Fruit fly (Drosophila melanogaster) whole organism, pupa: Measurements from ENCODE around the gene CG1998.

Experiments used
- CG10348 ChIP-seq: fragments of 200-800 bp; sonication (Bioruptor generic); IDR thresholded peaks from 2 replicates; pipeline ENCODE4 v1.3.6; 2022; ENCODE audit warnings: missing biosample characterization, missing genetic modification characterization
- CG12605 ChIP-seq: fragments of 200-800 bp; sonication (Bioruptor generic); IDR thresholded peaks from 2 replicates; pipeline ENCODE4 v1.3.6; 2022; ENCODE audit warnings: missing biosample characterization, missing genetic modification characterization
- CG13204 ChIP-seq: fragments of 200-800 bp; sonication (Bioruptor generic); optimal IDR thresholded peaks from 2 replicates; lab custom pipeline; 2018; ENCODE audit warnings: missing biosample characterization, mild to moderate bottlenecking, missing genetic modification characterization, moderate library complexity
- CG14655 ChIP-seq: fragments of 200-800 bp; sonication (Bioruptor generic); optimal IDR thresholded peaks from 3 replicates; lab custom pipeline; 2017; ENCODE audit warnings: mild to moderate bottlenecking, missing biosample characterization, missing genetic modification reagents, missing genetic modification characterization
- CG15710 ChIP-seq: fragments of 200-800 bp; sonication (Bioruptor generic); optimal IDR thresholded peaks from 2 replicates; lab custom pipeline; 2018; ENCODE audit warnings: missing biosample characterization, mild to moderate bottlenecking, missing genetic modification characterization, moderate library complexity
- CG17806 ChIP-seq: fragments of 200-800 bp; sonication (Bioruptor generic); optimal IDR thresholded peaks from 2 replicates; lab custom pipeline; 2018; ENCODE audit warnings: missing biosample characterization, mild to moderate bottlenecking, missing genetic modification characterization, moderate library complexity
- CG32121 ChIP-seq: fragments of 200-800 bp; sonication (Bioruptor generic); IDR thresholded peaks from 2 replicates; pipeline ENCODE4 v1.3.6; 2022; ENCODE audit warnings: missing biosample characterization, missing genetic modification characterization
- CG34367 ChIP-seq: fragments of 200-800 bp; sonication (Bioruptor generic); optimal IDR thresholded peaks from 2 replicates; lab custom pipeline; 2018; ENCODE audit warnings: missing biosample characterization, mild to moderate bottlenecking, missing genetic modification characterization
- CG4496 ChIP-seq: fragments of 200-800 bp; sonication (Bioruptor generic); IDR thresholded peaks from 3 replicates; pipeline ENCODE4 v1.3.6; 2022; ENCODE audit warnings: missing biosample characterization, missing genetic modification characterization
- CG8159 ChIP-seq: fragments of 200-800 bp; sonication (Bioruptor generic); optimal IDR thresholded peaks from 3 replicates; lab custom pipeline; 2018; ENCODE audit warnings: missing biosample characterization, mild to moderate bottlenecking, missing genetic modification characterization, moderate library complexity
- CG8301 ChIP-seq: fragments of 200-800 bp; sonication (Bioruptor generic); optimal IDR thresholded peaks from 2 replicates; lab custom pipeline; 2018; ENCODE audit warnings: missing biosample characterization, mild to moderate bottlenecking, missing genetic modification characterization
- CG9948 ChIP-seq: fragments of 200-800 bp; sonication (Bioruptor generic); optimal IDR thresholded peaks from 2 replicates; lab custom pipeline; 2018; ENCODE audit warnings: missing biosample characterization, mild to moderate bottlenecking, missing genetic modification characterization, moderate library complexity
- D1 ChIP-seq: fragments of 200-800 bp; sonication (Bioruptor generic); optimal IDR thresholded peaks from 2 replicates; lab custom pipeline; 2018; ENCODE audit warnings: missing biosample characterization, mild to moderate bottlenecking, missing genetic modification characterization, moderate library complexity
- EcR ChIP-seq: fragments of 200-800 bp; sonication (Bioruptor generic); optimal IDR thresholded peaks from 3 replicates; lab custom pipeline; 2019; ENCODE audit warnings: missing biosample characterization, missing genetic modification characterization, mild to moderate bottlenecking, moderate library complexity, missing genetic modification reagents
- Ets98B ChIP-seq: fragments of 200-800 bp; sonication (Bioruptor generic); IDR thresholded peaks from 2 replicates; pipeline ENCODE4 v1.3.6; 2022; ENCODE audit warnings: missing biosample characterization, missing genetic modification characterization
- Pif1A ChIP-seq: fragments of 200-800 bp; sonication (Bioruptor generic); optimal IDR thresholded peaks from 3 replicates; lab custom pipeline; 2016; ENCODE audit warnings: missing biosample characterization, missing genetic modification characterization
- Pif1B ChIP-seq: fragments of 200-800 bp; sonication (Bioruptor generic); optimal IDR thresholded peaks from 3 replicates; lab custom pipeline; 2016; ENCODE audit warnings: missing biosample characterization, missing genetic modification characterization
- Snoo ChIP-seq: fragments of 200-800 bp; sonication (Bioruptor generic); optimal IDR thresholded peaks from 3 replicates; lab custom pipeline; 2017; ENCODE audit warnings: missing biosample characterization, mild to moderate bottlenecking, missing genetic modification characterization, inconsistent platforms
- fd96Ca ChIP-seq: fragments of 200-800 bp; sonication (Bioruptor generic); IDR thresholded peaks from 3 replicates; pipeline ENCODE4 v1.3.6; 2022; ENCODE audit warnings: missing biosample characterization, missing genetic modification characterization
- gl ChIP-seq: fragments of 200-800 bp; sonication (Bioruptor generic); optimal IDR thresholded peaks from 2 replicates; lab custom pipeline; 2018; ENCODE audit warnings: missing biosample characterization, mild to moderate bottlenecking, missing genetic modification characterization
- rn ChIP-seq: fragments of 200-800 bp; sonication (Bioruptor generic); IDR thresholded peaks from 2 replicates; pipeline ENCODE4 v1.3.6; 2022; ENCODE audit warnings: missing biosample characterization, missing genetic modification characterization

Gene CG1998

DNA sequence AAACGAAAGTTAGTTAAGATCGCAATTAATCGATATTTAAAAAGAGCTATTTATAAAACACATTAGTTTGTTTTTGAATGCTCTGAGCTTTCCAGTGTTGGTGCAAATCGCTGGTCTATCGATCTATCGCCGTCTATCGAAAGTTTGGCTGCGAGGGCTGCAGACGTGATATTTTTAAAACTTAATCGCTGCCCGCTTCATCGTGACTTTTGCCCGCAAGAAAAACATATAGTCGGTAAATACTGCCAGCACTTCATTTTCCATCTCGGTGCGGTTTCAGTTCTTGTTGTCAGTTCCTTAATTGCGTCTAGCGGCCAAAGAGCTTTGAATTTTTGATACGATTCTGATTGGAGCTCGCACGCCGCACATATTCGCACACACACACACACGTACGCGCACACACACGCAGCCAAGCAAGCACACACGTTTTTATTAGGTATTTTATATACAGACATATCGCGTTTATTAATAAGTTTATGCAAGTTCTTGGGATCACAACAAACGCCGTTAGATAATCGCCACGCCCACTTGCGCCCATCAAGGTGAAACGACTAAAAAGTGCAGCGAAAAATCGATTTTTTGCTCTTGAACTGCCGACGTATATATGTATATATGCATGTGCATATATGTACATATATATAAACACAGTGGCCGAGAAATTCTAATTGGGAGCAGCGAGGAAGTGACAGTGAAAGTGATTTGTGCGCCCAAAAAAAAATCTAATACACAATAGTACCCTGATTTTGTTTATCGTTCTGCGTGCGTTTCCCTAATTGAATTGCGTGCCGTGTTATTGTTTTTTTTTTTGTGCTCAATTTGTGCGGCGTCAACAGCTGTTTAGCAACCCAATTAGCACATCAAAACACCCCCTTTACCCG, 41.8 kb downstream of the CG1998 start:
- TF ChIP-seq D1 (tag; lab: Kevin White, UChicago) = no peak
- peak; percentile 28; the same call in 1 of the 2 replicates for TF ChIP-seq CG32121 (GFP tag; lab: Robert Waterston, UW)
- peak; percentile 54; the same call in 2 of the 3 replicates for TF ChIP-seq CG4496 (GFP tag; lab: Robert Waterston, UW)
- peak; percentile 17; the same call in 1 of the 2 replicates for TF ChIP-seq Ets98B
- TF ChIP-seq, all 21 proteins: peak for 3

DNA sequence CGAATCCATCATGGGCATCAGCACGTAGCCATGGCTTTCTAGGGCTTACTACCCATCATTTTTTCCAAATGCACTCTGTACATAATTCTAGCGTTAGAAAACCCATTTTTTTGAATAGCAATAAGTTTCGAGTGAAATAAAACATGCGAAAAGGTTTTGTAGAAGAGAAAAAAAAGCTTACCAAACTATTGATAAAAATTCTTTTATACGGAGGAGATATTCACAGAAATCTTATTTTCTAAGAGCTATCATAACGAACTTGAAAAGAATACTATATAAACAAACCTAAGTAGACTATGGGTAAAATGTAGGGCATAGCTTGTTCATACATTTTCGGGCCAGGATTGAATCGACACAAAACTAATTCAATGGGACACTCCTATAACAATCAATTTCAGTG, 42.6 kb downstream of the CG1998 start, which contains the start of gene CG1640:
CG1640 (plus strand) TSS at position 301 of the 400 bp plus-strand sequence.
- TF ChIP-seq CG13204 = no peak
- no peak for TF ChIP-seq CG32121 (GFP tag; lab: Robert Waterston, UW)
- TF ChIP-seq CG10348 (GFP tag; lab: Robert Waterston, UW) = no peak
- TF ChIP-seq CG8159 = no peak
- no peak for TF ChIP-seq gl
- TF ChIP-seq CG8301 (tag; lab: Kevin White, UChicago) = no peak
- TF ChIP-seq EcR = no peak
- TF ChIP-seq CG4496 (GFP tag; lab: Robert Waterston, UW) = no peak
- TF ChIP-seq CG14655 (GFP tag; lab: Kevin White, UChicago) = no peak
- no peak for TF ChIP-seq D1 (tag; lab: Kevin White, UChicago)
- no peak for TF ChIP-seq Pif1B
- no peak for TF ChIP-seq CG17806 (tag; lab: Kevin White, UChicago)
- TF ChIP-seq Pif1A = no peak
- no peak for TF ChIP-seq CG12605 (GFP tag; lab: Robert Waterston, UW)
- no peak for TF ChIP-seq Snoo (tag; lab: Kevin White, UChicago)
- TF ChIP-seq fd96Ca (GFP tag; lab: Robert Waterston, UW) = no peak
- no peak for TF ChIP-seq Ets98B
- TF ChIP-seq rn (GFP tag; lab: Robert Waterston, UW) = no peak
- TF ChIP-seq CG9948 (tag; lab: Kevin White, UChicago) = no peak
- no peak for TF ChIP-seq CG15710
- TF ChIP-seq, all 21 proteins: peak for 0

DNA sequence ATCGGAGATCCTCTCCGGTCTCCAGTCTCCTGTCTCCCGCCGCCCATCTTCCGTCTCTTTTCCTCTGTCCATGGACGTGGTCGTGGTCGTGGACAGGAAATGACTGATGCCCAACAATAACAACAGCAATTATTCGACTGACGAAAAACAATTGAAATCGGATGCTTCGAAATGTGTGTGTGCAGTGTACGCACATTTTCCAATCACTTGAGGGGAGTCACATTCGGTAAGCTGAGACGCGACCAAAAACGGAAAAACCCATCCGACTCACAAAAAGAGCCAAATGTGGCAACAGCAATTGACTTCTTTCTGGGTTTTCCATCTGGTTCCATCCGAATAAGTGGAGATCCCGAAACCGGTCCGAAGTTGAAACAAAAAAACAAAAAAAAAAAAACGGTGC, 43.4 kb downstream of the CG1998 start:
- TF ChIP-seq CG8159 = no peak
- no peak for TF ChIP-seq EcR
- TF ChIP-seq CG4496 (GFP tag; lab: Robert Waterston, UW) = no peak

DNA sequence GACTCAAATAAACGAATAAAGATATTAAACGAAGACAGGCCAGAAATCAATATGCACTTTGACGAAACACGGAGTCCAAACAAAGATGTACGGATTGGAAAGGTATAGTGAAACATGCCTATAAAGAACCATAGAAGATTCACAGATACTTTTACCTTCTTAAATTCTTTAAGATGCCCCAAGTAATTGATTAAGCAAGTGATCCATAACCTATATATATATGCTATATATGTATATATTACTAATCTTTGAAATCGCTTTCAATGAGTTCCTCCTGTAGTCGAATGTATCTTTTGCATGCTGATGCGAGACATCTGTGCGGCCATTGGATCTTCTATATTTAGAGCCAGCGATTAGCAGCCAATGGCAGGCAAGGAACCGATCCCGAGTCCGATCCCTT, 44.7 kb downstream of the CG1998 start, which contains the start of gene dmrt11E:
dmrt11E (plus strand) TSS at position 43 of the 400 bp plus-strand sequence.
- TF ChIP-seq Pif1B (no peak), rn (GFP tag; lab: Robert Waterston, UW) (no peak), CG12605 (GFP tag; lab: Robert Waterston, UW) (no peak), CG13204 (no peak), CG9948 (tag; lab: Kevin White, UChicago) (peak; percentile 46), CG17806 (tag; lab: Kevin White, UChicago) (peak; percentile 56), Ets98B (peak; percentile 34; the same call in 1 of the 2 replicates), CG15710 (peak; percentile 59), Pif1A (no peak), CG34367 (tag; lab: Kevin White, UChicago) (peak; percentile 42), CG10348 (GFP tag; lab: Robert Waterston, UW) (no peak), Snoo (tag; lab: Kevin White, UChicago) (no peak), CG32121 (GFP tag; lab: Robert Waterston, UW) (peak; percentile 27; the same call in 1 of the 2 replicates), EcR (no peak), fd96Ca (GFP tag; lab: Robert Waterston, UW) (no peak), gl (peak; percentile 16), CG8159 (peak; percentile 60), CG14655 (GFP tag; lab: Kevin White, UChicago) (peak; percentile 58), D1 (tag; lab: Kevin White, UChicago) (no peak), CG4496 (GFP tag; lab: Robert Waterston, UW) (peak; percentile 64; the same call in 2 of the 3 replicates), CG8301 (tag; lab: Kevin White, UChicago) (peak; percentile 40)
